Worm (Caenorhabditis elegans) whole organism, L2 larva: Measurements from ENCODE around the gene npr-13.

Experiments used
- blmp-1 ChIP-seq: sonication (generic microtip); optimal IDR thresholded peaks from 2 replicates; lab custom pipeline; 2017; ENCODE audit warnings: missing genetic modification characterization, mild to moderate bottlenecking, missing compliant biosample characterization, antibody characterized with exemption, moderate library complexity; ENCODE audit not compliant: insufficient read depth
- crh-2 ChIP-seq: sonication (generic microtip); optimal IDR thresholded peaks from 2 replicates; lab custom pipeline; 2017; ENCODE audit warnings: missing biosample characterization, missing genetic modification characterization
- elt-3 ChIP-seq: sonication (generic microtip); optimal IDR thresholded peaks from 2 replicates; lab custom pipeline; 2017; ENCODE audit warnings: missing biosample characterization, missing genetic modification characterization
- mdl-1 ChIP-seq, 2 experiments: fragments of 150-350 bp in 1 of 2; sonication (generic microtip) in 1 of 2; optimal IDR thresholded peaks; 2 replicates each; lab custom pipeline; 2017; ENCODE audit warnings: missing biosample characterization in 2 of 2, missing genetic modification characterization in 2 of 2
- nhr-11 ChIP-seq: fragments of 150-350 bp; optimal IDR thresholded peaks from 2 replicates; lab custom pipeline; 2014; ENCODE audit warnings: missing biosample characterization, missing genetic modification characterization
- nhr-237 ChIP-seq: fragments of 150-350 bp; optimal IDR thresholded peaks from 2 replicates; lab custom pipeline; 2014; ENCODE audit warnings: missing biosample characterization, missing genetic modification characterization
- skn-1 ChIP-seq: sonication (generic microtip); optimal IDR thresholded peaks from 2 replicates; lab custom pipeline; 2017; ENCODE audit warnings: missing biosample characterization, missing genetic modification characterization
- snpc-4 ChIP-seq: fragments of 150-350 bp; optimal IDR thresholded peaks from 2 replicates; lab custom pipeline; 2014; ENCODE audit warnings: missing biosample characterization, missing genetic modification characterization
- unc-62 ChIP-seq: fragments of 150-350 bp; optimal IDR thresholded peaks from 2 replicates; lab custom pipeline; 2014; ENCODE audit warnings: missing biosample characterization, missing genetic modification reagents, missing genetic modification characterization
- zag-1 ChIP-seq: fragments of 150-350 bp; optimal IDR thresholded peaks from 2 replicates; lab custom pipeline; 2014; ENCODE audit warnings: missing biosample characterization, missing genetic modification characterization
- ztf-1 ChIP-seq: fragments of 200-800 bp; sonication (Bioruptor generic); conservative IDR thresholded peaks from 2 replicates; pipeline ENCODE4 v1.3.6; 2022; ENCODE audit warnings: missing genetic modification characterization, missing compliant biosample characterization
- ztf-11 ChIP-seq: sonication (generic microtip); optimal IDR thresholded peaks from 2 replicates; lab custom pipeline; 2017; ENCODE audit warnings: missing biosample characterization, missing genetic modification characterization

- TF ChIP-seq snpc-4 (tag; lab: Kevin White, UChicago) (no peak), elt-3 (no peak), nhr-11 (no peak), unc-62 (no peak), nhr-237 (tag; lab: Kevin White, UChicago) (no peak), zag-1 (tag; lab: Kevin White, UChicago) (no peak), skn-1 (no peak), crh-2 (tag; lab: Kevin White, UChicago) (no peak), mdl-1 (tag; optimal IDR thresholded peaks at IDR 0.05; lab: Kevin White, UChicago) (no peak), blmp-1 (tag; lab: Kevin White, UChicago) (no peak), ztf-1 (no peak), ztf-11 (tag; lab: Kevin White, UChicago) (no peak)
Observed at ce11 chrV:14824124-14824523, 34.3 kb downstream of the npr-13 start, which contains the start of gene W06A7.4.
